Fruit fly (Drosophila melanogaster) whole organism, prepupa: ENCODE data around the gene Mau2.

Experiments used
- Blimp-1 ChIP-seq: fragments of 200-800 bp; sonication (Bioruptor generic); optimal IDR thresholded peaks from 3 replicates; lab custom pipeline; 2017; ENCODE audit warnings: missing biosample characterization, missing genetic modification characterization, mild to moderate bottlenecking, moderate library complexity, missing genetic modification reagents
- CG10631 ChIP-seq: fragments of 200-800 bp; sonication (Bioruptor generic); optimal IDR thresholded peaks from 2 replicates; lab custom pipeline; 2016; ENCODE audit warnings: missing biosample characterization, missing genetic modification characterization
- CG11294 ChIP-seq: fragments of 200-800 bp; sonication (Bioruptor generic); IDR thresholded peaks from 2 replicates; pipeline ENCODE4 v1.3.6; 2022; ENCODE audit warnings: missing biosample characterization, missing genetic modification characterization
- CG11762 ChIP-seq: fragments of 200-800 bp; sonication (Bioruptor generic); optimal IDR thresholded peaks from 3 replicates; lab custom pipeline; 2016; ENCODE audit warnings: missing biosample characterization, missing genetic modification characterization; ENCODE audit not compliant: insufficient read depth
- CG15336 ChIP-seq: fragments of 200-800 bp; sonication (Bioruptor generic); IDR thresholded peaks from 2 replicates; pipeline ENCODE4 v1.3.6; 2022; ENCODE audit warnings: missing biosample characterization, missing genetic modification characterization
- CG1621 ChIP-seq: fragments of 200-800 bp; sonication (Bioruptor generic); optimal IDR thresholded peaks from 3 replicates; lab custom pipeline; 2018; ENCODE audit warnings: missing biosample characterization, mild to moderate bottlenecking, missing genetic modification characterization
- CG16779 ChIP-seq: fragments of 200-800 bp; sonication (Bioruptor generic); optimal IDR thresholded peaks from 3 replicates; lab custom pipeline; 2017; ENCODE audit warnings: missing biosample characterization, mild to moderate bottlenecking, missing genetic modification characterization
- CG3032 ChIP-seq: fragments of 200-800 bp; optimal IDR thresholded peaks from 2 replicates; lab custom pipeline; 2019; ENCODE audit warnings: missing biosample characterization, mild to moderate bottlenecking, missing genetic modification characterization, moderate library complexity
- CG31627 ChIP-seq: fragments of 200-800 bp; sonication (Bioruptor generic); optimal IDR thresholded peaks from 3 replicates; lab custom pipeline; 2016; ENCODE audit warnings: missing biosample characterization, missing genetic modification characterization
- CG32006 ChIP-seq: fragments of 200-800 bp; sonication (Bioruptor generic); optimal IDR thresholded peaks from 3 replicates; lab custom pipeline; 2017; ENCODE audit warnings: missing biosample characterization, mild to moderate bottlenecking, missing genetic modification characterization
- CG34406 ChIP-seq: fragments of 200-800 bp; sonication (Bioruptor generic); optimal IDR thresholded peaks from 3 replicates; lab custom pipeline; 2016; ENCODE audit warnings: missing biosample characterization, missing genetic modification characterization
- CG3919 ChIP-seq: fragments of 200-800 bp; sonication (Bioruptor generic); optimal IDR thresholded peaks from 3 replicates; lab custom pipeline; 2016; ENCODE audit warnings: missing biosample characterization, missing genetic modification characterization
- CG4318 ChIP-seq: fragments of 200-800 bp; sonication (Bioruptor generic); optimal IDR thresholded peaks from 3 replicates; lab custom pipeline; 2017; ENCODE audit warnings: missing biosample characterization, mild to moderate bottlenecking, missing genetic modification characterization
- CG6163 ChIP-seq: fragments of 200-800 bp; sonication (Bioruptor generic); IDR thresholded peaks from 3 replicates; pipeline ENCODE4 v1.3.6; 2022; ENCODE audit warnings: missing biosample characterization, missing genetic modification characterization
- CG6276 ChIP-seq: fragments of 200-800 bp; sonication (Bioruptor generic); optimal IDR thresholded peaks from 2 replicates; lab custom pipeline; 2017; ENCODE audit warnings: missing biosample characterization, mild to moderate bottlenecking, missing genetic modification characterization
- CG6792 ChIP-seq: fragments of 200-800 bp; sonication (Bioruptor generic); optimal IDR thresholded peaks from 3 replicates; lab custom pipeline; 2016; ENCODE audit warnings: missing biosample characterization, missing genetic modification characterization
- CG6808 ChIP-seq: fragments of 200-800 bp; sonication (Bioruptor generic); optimal IDR thresholded peaks from 3 replicates; lab custom pipeline; 2017; ENCODE audit warnings: missing biosample characterization, missing genetic modification characterization, mild to moderate bottlenecking, moderate library complexity, missing genetic modification reagents
- CG6854 ChIP-seq: fragments of 200-800 bp; sonication (Bioruptor generic); optimal IDR thresholded peaks from 2 replicates; lab custom pipeline; 2017; ENCODE audit warnings: missing biosample characterization, mild to moderate bottlenecking, missing genetic modification characterization
- CG8119 ChIP-seq: fragments of 200-800 bp; sonication (Bioruptor generic); IDR thresholded peaks from 3 replicates; pipeline ENCODE4 v1.3.6; 2022; ENCODE audit warnings: missing biosample characterization, missing genetic modification characterization
- CG8319 ChIP-seq: fragments of 200-800 bp; sonication (Bioruptor generic); optimal IDR thresholded peaks from 3 replicates; lab custom pipeline; 2016; ENCODE audit warnings: missing biosample characterization, missing genetic modification characterization
- CG8632 ChIP-seq: fragments of 200-800 bp; sonication (Bioruptor generic); optimal IDR thresholded peaks from 3 replicates; lab custom pipeline; 2016; ENCODE audit warnings: missing biosample characterization, missing genetic modification characterization
- CG9139 ChIP-seq: fragments of 200-800 bp; sonication (Bioruptor generic); optimal IDR thresholded peaks from 3 replicates; lab custom pipeline; 2017; ENCODE audit warnings: missing biosample characterization, mild to moderate bottlenecking, missing genetic modification characterization
- Eip75B ChIP-seq: fragments of 200-800 bp; sonication (Bioruptor generic); optimal IDR thresholded peaks from 3 replicates; lab custom pipeline; 2016; ENCODE audit warnings: missing biosample characterization, missing genetic modification characterization
- Eip78C ChIP-seq: fragments of 200-800 bp; sonication (Bioruptor generic); peaks from one replicate; lab custom pipeline; 2016; ENCODE audit warnings: missing biosample characterization, missing genetic modification characterization
- Eip93F ChIP-seq: fragments of 200-800 bp; sonication (Bioruptor generic); optimal IDR thresholded peaks from 2 replicates; lab custom pipeline; 2016; ENCODE audit warnings: missing biosample characterization, mild to moderate bottlenecking, missing genetic modification characterization
- Ets21C ChIP-seq: fragments of 200-800 bp; sonication (Bioruptor generic); optimal IDR thresholded peaks from 3 replicates; lab custom pipeline; 2016; ENCODE audit warnings: missing biosample characterization, missing genetic modification characterization
- Gug ChIP-seq: fragments of 200-800 bp; sonication (Bioruptor generic); IDR thresholded peaks from 2 replicates; pipeline ENCODE4 v1.3.6; 2022; ENCODE audit warnings: missing biosample characterization, missing genetic modification characterization
- Hr38 ChIP-seq: sonication (Bioruptor generic); optimal IDR thresholded peaks from 2 replicates; lab custom pipeline; 2016; ENCODE audit warnings: missing biosample characterization, missing genetic modification characterization
- Hr4 ChIP-seq: fragments of 200-800 bp; sonication (Bioruptor generic); optimal IDR thresholded peaks from 3 replicates; lab custom pipeline; 2016; ENCODE audit warnings: missing biosample characterization, missing genetic modification characterization
- Lpt ChIP-seq: fragments of 200-800 bp; sonication (Bioruptor generic); optimal IDR thresholded peaks from 3 replicates; lab custom pipeline; 2016; ENCODE audit warnings: missing biosample characterization, missing genetic modification characterization
- OdsH ChIP-seq: fragments of 200-800 bp; sonication (Bioruptor generic); optimal IDR thresholded peaks from 3 replicates; lab custom pipeline; 2016; ENCODE audit warnings: missing biosample characterization, missing genetic modification characterization
- Sox102F ChIP-seq: fragments of 200-800 bp; sonication (Bioruptor generic); optimal IDR thresholded peaks from 2 replicates; lab custom pipeline; 2016; ENCODE audit warnings: missing biosample characterization, mild to moderate bottlenecking, missing genetic modification characterization
- Sox14 ChIP-seq: fragments of 200-800 bp; sonication (Bioruptor generic); optimal IDR thresholded peaks from 3 replicates; lab custom pipeline; 2016; ENCODE audit warnings: missing biosample characterization, missing genetic modification characterization
- Sox15 ChIP-seq: fragments of 200-800 bp; sonication (Bioruptor generic); optimal IDR thresholded peaks from 3 replicates; lab custom pipeline; 2016; ENCODE audit warnings: missing biosample characterization, missing genetic modification characterization
- achi ChIP-seq: fragments of 200-800 bp; sonication (Bioruptor generic); optimal IDR thresholded peaks from 3 replicates; lab custom pipeline; 2016; ENCODE audit warnings: missing biosample characterization, missing genetic modification characterization
- acj6 ChIP-seq: fragments of 200-800 bp; sonication (Bioruptor generic); optimal IDR thresholded peaks from 3 replicates; lab custom pipeline; 2016; ENCODE audit warnings: missing biosample characterization, missing genetic modification characterization
- cyc ChIP-seq: fragments of 200-800 bp; sonication (Bioruptor generic); optimal IDR thresholded peaks from 3 replicates; lab custom pipeline; 2016; ENCODE audit warnings: missing biosample characterization, missing genetic modification characterization
- dsx ChIP-seq: fragments of 200-800 bp; optimal IDR thresholded peaks from 3 replicates; lab custom pipeline; 2019; ENCODE audit warnings: missing biosample characterization, mild to moderate bottlenecking, missing genetic modification characterization, moderate library complexity; ENCODE audit not compliant: poor library complexity, severe bottlenecking
- esn ChIP-seq: fragments of 200-800 bp; sonication (Bioruptor generic); optimal IDR thresholded peaks from 2 replicates; lab custom pipeline; 2016; ENCODE audit warnings: missing biosample characterization, mild to moderate bottlenecking, missing genetic modification characterization, moderate library complexity
- fd59A ChIP-seq: fragments of 200-800 bp; sonication (Bioruptor generic); optimal IDR thresholded peaks from 2 replicates; lab custom pipeline; 2017; ENCODE audit warnings: missing biosample characterization, mild to moderate bottlenecking, missing genetic modification characterization, missing genetic modification reagents
- fd85E ChIP-seq: fragments of 200-800 bp; sonication (Bioruptor generic); optimal IDR thresholded peaks from 3 replicates; lab custom pipeline; 2016; ENCODE audit warnings: missing biosample characterization, missing genetic modification characterization
- fkh ChIP-seq: fragments of 200-800 bp; sonication (Bioruptor generic); optimal IDR thresholded peaks from 3 replicates; lab custom pipeline; 2017; ENCODE audit warnings: missing biosample characterization, mild to moderate bottlenecking, missing genetic modification characterization, moderate library complexity
- lz ChIP-seq: fragments of 200-800 bp; sonication (Bioruptor generic); optimal IDR thresholded peaks from 3 replicates; lab custom pipeline; 2016; ENCODE audit warnings: missing biosample characterization, missing genetic modification characterization
- net ChIP-seq: fragments of 200-800 bp; sonication (Bioruptor generic); optimal IDR thresholded peaks from 3 replicates; lab custom pipeline; 2016; ENCODE audit warnings: missing biosample characterization, missing genetic modification characterization
- pdm3 ChIP-seq: fragments of 200-800 bp; sonication (Bioruptor generic); optimal IDR thresholded peaks from 3 replicates; lab custom pipeline; 2016; ENCODE audit warnings: missing biosample characterization, missing genetic modification characterization
- salr ChIP-seq, 2 experiments: fragments of 200-800 bp; sonication (Bioruptor generic); optimal IDR thresholded peaks; 3 replicates each; lab custom pipeline; 2016 to 2018; ENCODE audit warnings: missing biosample characterization in 2 of 2, missing genetic modification characterization in 2 of 2, mild to moderate bottlenecking in 1 of 2
- spab ChIP-seq: fragments of 200-800 bp; sonication (Bioruptor generic); optimal IDR thresholded peaks from 2 replicates; lab custom pipeline; 2017; ENCODE audit warnings: missing biosample characterization, mild to moderate bottlenecking, missing genetic modification characterization, missing genetic modification reagents
- ss ChIP-seq, 2 experiments: fragments of 200-800 bp; sonication (Bioruptor generic); optimal IDR thresholded peaks; 2 replicates in 1 of 2; 3 replicates in 1 of 2; lab custom pipeline; 2017 to 2018; ENCODE audit warnings: mild to moderate bottlenecking in 2 of 2, missing biosample characterization in 2 of 2, missing genetic modification characterization in 2 of 2, moderate library complexity in 1 of 2
- svp ChIP-seq: fragments of 200-800 bp; sonication (Bioruptor generic); peaks from one replicate; lab custom pipeline; 2016; ENCODE audit warnings: missing biosample characterization, missing genetic modification characterization
- vri ChIP-seq: fragments of 200-800 bp; sonication (Bioruptor generic); optimal IDR thresholded peaks from 3 replicates; lab custom pipeline; 2016; ENCODE audit warnings: missing biosample characterization, mild to moderate bottlenecking, missing genetic modification characterization

Gene Mau2

dm6 chr3R:15198052-15198793, 10.8 kb upstream of the Mau2 start:
- TF ChIP-seq OdsH (no peak), Sox102F (GFP tag; lab: Kevin White, UChicago) (no peak), Gug (no peak), Sox14 (GFP tag; lab: Kevin White, UChicago) (no peak), CG6792 (GFP tag; lab: Kevin White, UChicago) (no peak), Ets21C (no peak), CG1621 (tag; lab: Kevin White, UChicago) (no peak), CG6276 (GFP tag; lab: Kevin White, UChicago) (no peak), Eip75B (GFP tag; lab: Kevin White, UChicago) (no peak), esn (no peak), CG10631 (GFP tag; lab: Kevin White, UChicago) (no peak), CG6808 (GFP tag; lab: Kevin White, UChicago) (no peak), Sox15 (GFP tag; lab: Kevin White, UChicago) (no peak), CG8119 (no peak), Hr4 (peak; percentile 45), CG6163 (GFP tag; lab: Robert Waterston, UW) (no peak), CG4318 (no peak), CG6854 (GFP tag; lab: Kevin White, UChicago) (no peak), fd85E (no peak), CG15336 (no peak), vri (GFP tag; lab: Kevin White, UChicago) (peak; percentile 75), Blimp-1 (GFP tag; lab: Kevin White, UChicago) (no peak), CG11762 (GFP tag; lab: Kevin White, UChicago) (no peak), CG3919 (GFP tag; lab: Kevin White, UChicago) (no peak), lz (GFP tag; lab: Kevin White, UChicago) (no peak), spab (GFP tag; lab: Kevin White, UChicago) (no peak), CG34406 (GFP tag; lab: Kevin White, UChicago) (no peak), CG32006 (GFP tag; lab: Kevin White, UChicago) (peak; percentile 23), Eip78C (GFP tag; lab: Kevin White, UChicago) (peak; percentile 56), cyc (GFP tag; lab: Kevin White, UChicago) (no peak), achi (GFP tag; lab: Kevin White, UChicago) (no peak), CG16779 (tag; lab: Kevin White, UChicago) (no peak), CG9139 (no peak), acj6 (GFP tag; lab: Kevin White, UChicago) (no peak), CG11294 (no peak), ss (GFP tag; optimal IDR thresholded peaks at IDR 0.05; lab: Kevin White, UChicago) (no peak), Eip93F (GFP tag; lab: Kevin White, UChicago) (peak; percentile 18), Lpt (GFP tag; lab: Kevin White, UChicago) (no peak), pdm3 (GFP tag; lab: Kevin White, UChicago) (no peak), fkh (GFP tag; lab: Kevin White, UChicago) (peak; percentile 58), CG8632 (GFP tag; lab: Kevin White, UChicago) (no peak), dsx (GFP tag; lab: Kevin White, UChicago) (no peak), CG31627 (GFP tag; lab: Kevin White, UChicago) (no peak), Hr38 (GFP tag; lab: Kevin White, UChicago) (no peak), CG8319 (GFP tag; lab: Kevin White, UChicago) (no peak), fd59A (no peak), net (GFP tag; lab: Kevin White, UChicago) (no peak), CG3032 (tag; lab: Kevin White, UChicago) (no peak), salr (GFP tag; optimal IDR thresholded peaks at IDR 0.05; lab: Kevin White, UChicago) (no peak), svp (GFP tag; lab: Kevin White, UChicago) (no peak)
